Fruit fly (Drosophila melanogaster) whole organism, prepupa: Measurements from ENCODE around the gene CG15544.

Source experiments
- Blimp-1 ChIP-seq: fragments of 200-800 bp; sonication (Bioruptor generic); optimal IDR thresholded peaks from 3 replicates; lab custom pipeline; 2017; ENCODE audit warnings: missing biosample characterization, missing genetic modification characterization, mild to moderate bottlenecking, moderate library complexity, missing genetic modification reagents
- CG10631 ChIP-seq: fragments of 200-800 bp; sonication (Bioruptor generic); optimal IDR thresholded peaks from 2 replicates; lab custom pipeline; 2016; ENCODE audit warnings: missing biosample characterization, missing genetic modification characterization
- CG11762 ChIP-seq: fragments of 200-800 bp; sonication (Bioruptor generic); optimal IDR thresholded peaks from 3 replicates; lab custom pipeline; 2016; ENCODE audit warnings: missing biosample characterization, missing genetic modification characterization; ENCODE audit not compliant: insufficient read depth
- CG16779 ChIP-seq: fragments of 200-800 bp; sonication (Bioruptor generic); optimal IDR thresholded peaks from 3 replicates; lab custom pipeline; 2017; ENCODE audit warnings: missing biosample characterization, mild to moderate bottlenecking, missing genetic modification characterization
- CG3919 ChIP-seq: fragments of 200-800 bp; sonication (Bioruptor generic); optimal IDR thresholded peaks from 3 replicates; lab custom pipeline; 2016; ENCODE audit warnings: missing biosample characterization, missing genetic modification characterization
- CG4318 ChIP-seq: fragments of 200-800 bp; sonication (Bioruptor generic); optimal IDR thresholded peaks from 3 replicates; lab custom pipeline; 2017; ENCODE audit warnings: missing biosample characterization, mild to moderate bottlenecking, missing genetic modification characterization
- CG6163 ChIP-seq: fragments of 200-800 bp; sonication (Bioruptor generic); IDR thresholded peaks from 3 replicates; pipeline ENCODE4 v1.3.6; 2022; ENCODE audit warnings: missing biosample characterization, missing genetic modification characterization
- CG6276 ChIP-seq: fragments of 200-800 bp; sonication (Bioruptor generic); optimal IDR thresholded peaks from 2 replicates; lab custom pipeline; 2017; ENCODE audit warnings: missing biosample characterization, mild to moderate bottlenecking, missing genetic modification characterization
- CG6808 ChIP-seq: fragments of 200-800 bp; sonication (Bioruptor generic); optimal IDR thresholded peaks from 3 replicates; lab custom pipeline; 2017; ENCODE audit warnings: missing biosample characterization, missing genetic modification characterization, mild to moderate bottlenecking, moderate library complexity, missing genetic modification reagents
- CG6854 ChIP-seq: fragments of 200-800 bp; sonication (Bioruptor generic); optimal IDR thresholded peaks from 2 replicates; lab custom pipeline; 2017; ENCODE audit warnings: missing biosample characterization, mild to moderate bottlenecking, missing genetic modification characterization
- CG7368 ChIP-seq: fragments of 200-800 bp; sonication (Bioruptor generic); optimal IDR thresholded peaks from 3 replicates; lab custom pipeline; 2016; ENCODE audit warnings: missing biosample characterization, missing genetic modification characterization
- CG8119 ChIP-seq: fragments of 200-800 bp; sonication (Bioruptor generic); IDR thresholded peaks from 3 replicates; pipeline ENCODE4 v1.3.6; 2022; ENCODE audit warnings: missing biosample characterization, missing genetic modification characterization
- CG9139 ChIP-seq: fragments of 200-800 bp; sonication (Bioruptor generic); optimal IDR thresholded peaks from 3 replicates; lab custom pipeline; 2017; ENCODE audit warnings: missing biosample characterization, mild to moderate bottlenecking, missing genetic modification characterization
- Eip75B ChIP-seq: fragments of 200-800 bp; sonication (Bioruptor generic); optimal IDR thresholded peaks from 3 replicates; lab custom pipeline; 2016; ENCODE audit warnings: missing biosample characterization, missing genetic modification characterization
- Eip78C ChIP-seq: fragments of 200-800 bp; sonication (Bioruptor generic); peaks from one replicate; lab custom pipeline; 2016; ENCODE audit warnings: missing biosample characterization, missing genetic modification characterization
- Ets21C ChIP-seq: fragments of 200-800 bp; sonication (Bioruptor generic); optimal IDR thresholded peaks from 3 replicates; lab custom pipeline; 2016; ENCODE audit warnings: missing biosample characterization, missing genetic modification characterization
- Gug ChIP-seq: fragments of 200-800 bp; sonication (Bioruptor generic); IDR thresholded peaks from 2 replicates; pipeline ENCODE4 v1.3.6; 2022; ENCODE audit warnings: missing biosample characterization, missing genetic modification characterization
- Hr38 ChIP-seq: sonication (Bioruptor generic); optimal IDR thresholded peaks from 2 replicates; lab custom pipeline; 2016; ENCODE audit warnings: missing biosample characterization, missing genetic modification characterization
- Hr39 ChIP-seq: fragments of 200-800 bp; sonication (Bioruptor generic); optimal IDR thresholded peaks from 2 replicates; lab custom pipeline; 2016; ENCODE audit warnings: missing biosample characterization, missing genetic modification characterization
- Hr4 ChIP-seq: fragments of 200-800 bp; sonication (Bioruptor generic); optimal IDR thresholded peaks from 3 replicates; lab custom pipeline; 2016; ENCODE audit warnings: missing biosample characterization, missing genetic modification characterization
- Smox ChIP-seq: fragments of 200-800 bp; sonication (Bioruptor generic); optimal IDR thresholded peaks from 3 replicates; lab custom pipeline; 2016; ENCODE audit warnings: missing biosample characterization, missing genetic modification characterization
- Sox102F ChIP-seq: fragments of 200-800 bp; sonication (Bioruptor generic); optimal IDR thresholded peaks from 2 replicates; lab custom pipeline; 2016; ENCODE audit warnings: missing biosample characterization, mild to moderate bottlenecking, missing genetic modification characterization
- Sox14 ChIP-seq: fragments of 200-800 bp; sonication (Bioruptor generic); optimal IDR thresholded peaks from 3 replicates; lab custom pipeline; 2016; ENCODE audit warnings: missing biosample characterization, missing genetic modification characterization
- acj6 ChIP-seq: fragments of 200-800 bp; sonication (Bioruptor generic); optimal IDR thresholded peaks from 3 replicates; lab custom pipeline; 2016; ENCODE audit warnings: missing biosample characterization, missing genetic modification characterization
- dsx ChIP-seq: fragments of 200-800 bp; optimal IDR thresholded peaks from 3 replicates; lab custom pipeline; 2019; ENCODE audit warnings: missing biosample characterization, mild to moderate bottlenecking, missing genetic modification characterization, moderate library complexity; ENCODE audit not compliant: poor library complexity, severe bottlenecking
- esn ChIP-seq: fragments of 200-800 bp; sonication (Bioruptor generic); optimal IDR thresholded peaks from 2 replicates; lab custom pipeline; 2016; ENCODE audit warnings: missing biosample characterization, mild to moderate bottlenecking, missing genetic modification characterization, moderate library complexity
- fd85E ChIP-seq: fragments of 200-800 bp; sonication (Bioruptor generic); optimal IDR thresholded peaks from 3 replicates; lab custom pipeline; 2016; ENCODE audit warnings: missing biosample characterization, missing genetic modification characterization
- fkh ChIP-seq: fragments of 200-800 bp; sonication (Bioruptor generic); optimal IDR thresholded peaks from 3 replicates; lab custom pipeline; 2017; ENCODE audit warnings: missing biosample characterization, mild to moderate bottlenecking, missing genetic modification characterization, moderate library complexity
- net ChIP-seq: fragments of 200-800 bp; sonication (Bioruptor generic); optimal IDR thresholded peaks from 3 replicates; lab custom pipeline; 2016; ENCODE audit warnings: missing biosample characterization, missing genetic modification characterization
- pdm3 ChIP-seq: fragments of 200-800 bp; sonication (Bioruptor generic); optimal IDR thresholded peaks from 3 replicates; lab custom pipeline; 2016; ENCODE audit warnings: missing biosample characterization, missing genetic modification characterization
- salr ChIP-seq, 2 experiments: fragments of 200-800 bp; sonication (Bioruptor generic); optimal IDR thresholded peaks; 3 replicates each; lab custom pipeline; 2016 to 2018; ENCODE audit warnings: missing biosample characterization in 2 of 2, missing genetic modification characterization in 2 of 2, mild to moderate bottlenecking in 1 of 2
- spab ChIP-seq: fragments of 200-800 bp; sonication (Bioruptor generic); optimal IDR thresholded peaks from 2 replicates; lab custom pipeline; 2017; ENCODE audit warnings: missing biosample characterization, mild to moderate bottlenecking, missing genetic modification characterization, missing genetic modification reagents
- ss ChIP-seq, 2 experiments: fragments of 200-800 bp; sonication (Bioruptor generic); optimal IDR thresholded peaks; 2 replicates in 1 of 2; 3 replicates in 1 of 2; lab custom pipeline; 2017 to 2018; ENCODE audit warnings: mild to moderate bottlenecking in 2 of 2, missing biosample characterization in 2 of 2, missing genetic modification characterization in 2 of 2, moderate library complexity in 1 of 2
- svp ChIP-seq: fragments of 200-800 bp; sonication (Bioruptor generic); peaks from one replicate; lab custom pipeline; 2016; ENCODE audit warnings: missing biosample characterization, missing genetic modification characterization
- topi ChIP-seq: fragments of 200-800 bp; sonication (Bioruptor generic); optimal IDR thresholded peaks from 3 replicates; lab custom pipeline; 2016; ENCODE audit warnings: missing biosample characterization, missing genetic modification characterization
- vri ChIP-seq: fragments of 200-800 bp; sonication (Bioruptor generic); optimal IDR thresholded peaks from 3 replicates; lab custom pipeline; 2016; ENCODE audit warnings: missing biosample characterization, mild to moderate bottlenecking, missing genetic modification characterization

Gene CG15544

DNA sequence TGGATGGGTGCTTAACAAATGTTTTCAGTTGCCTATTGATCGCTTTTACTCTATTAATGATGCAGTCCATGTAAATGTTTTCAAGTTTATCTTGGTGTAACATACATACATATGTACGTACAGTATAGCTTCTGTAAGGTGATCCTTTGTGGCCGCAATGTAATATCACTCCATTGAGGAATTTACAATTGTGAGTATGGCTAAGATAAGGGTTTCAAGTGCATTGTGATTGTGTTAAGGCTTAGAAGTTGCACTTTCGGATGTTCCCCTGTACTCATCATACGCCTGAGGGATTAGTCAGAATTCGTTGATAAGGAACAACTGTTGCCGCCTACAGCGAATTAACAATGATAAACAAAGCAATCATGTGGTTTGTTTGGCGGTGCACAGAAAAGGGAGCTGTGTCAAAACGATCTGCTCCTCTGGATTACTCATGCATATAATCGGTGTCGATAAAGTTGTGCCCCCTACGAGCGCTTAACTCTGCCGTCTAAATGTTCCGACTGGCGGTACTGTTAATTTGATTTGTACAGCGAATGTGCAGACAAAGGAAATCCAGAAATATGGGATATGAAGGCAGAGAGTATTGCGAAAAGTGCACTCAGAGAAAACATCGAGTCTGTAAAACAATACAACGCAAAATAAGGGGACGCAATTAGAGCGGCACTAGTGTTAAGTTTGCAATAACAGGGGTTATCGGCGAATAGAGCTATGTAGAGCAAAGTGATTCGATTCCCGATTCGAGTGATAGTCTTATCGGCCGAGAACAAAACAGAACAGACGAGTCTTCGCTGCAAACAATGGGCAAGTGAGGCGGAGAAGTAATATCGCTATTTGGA lies 60.3 kb downstream of the CG15544 start (continued):
- peak; percentile 86 for TF ChIP-seq Smox (GFP tag; lab: Kevin White, UChicago)
- peak; percentile 79 for TF ChIP-seq CG10631 (GFP tag; lab: Kevin White, UChicago)
- TF ChIP-seq Eip75B (GFP tag; lab: Kevin White, UChicago) = peak; percentile 79
- peak; percentile 89 for TF ChIP-seq acj6 (GFP tag; lab: Kevin White, UChicago)
- peak; percentile 71 for TF ChIP-seq CG8119 (GFP tag; lab: Robert Waterston, UW)
- peak; percentile 93 for TF ChIP-seq Hr39 (GFP tag; lab: Kevin White, UChicago)
- peak; percentile 69 for TF ChIP-seq CG6276 (GFP tag; lab: Kevin White, UChicago)
- TF ChIP-seq CG6808 (GFP tag; lab: Kevin White, UChicago) = peak; percentile 50
- TF ChIP-seq svp (GFP tag; lab: Kevin White, UChicago) = peak; percentile 94
- peak in 1 of 2 experiments; percentile 71 for TF ChIP-seq ss (GFP tag; optimal IDR thresholded peaks at IDR 0.05; lab: Kevin White, UChicago)
- TF ChIP-seq spab = peak; percentile 57
- peak; percentile 33 to 73 for TF ChIP-seq salr (GFP tag; optimal IDR thresholded peaks at IDR 0.05; lab: Kevin White, UChicago)
- no peak for TF ChIP-seq fkh
- peak; percentile 93 for TF ChIP-seq Eip78C (GFP tag; lab: Kevin White, UChicago)
- TF ChIP-seq fd85E (GFP tag; lab: Kevin White, UChicago) = no peak
- no peak for TF ChIP-seq Hr38 (GFP tag; lab: Kevin White, UChicago)
- TF ChIP-seq CG4318 (GFP tag; lab: Kevin White, UChicago) = peak; percentile 60
- TF ChIP-seq topi (GFP tag; lab: Kevin White, UChicago) = peak; percentile 86
- peak; percentile 53 for TF ChIP-seq dsx (GFP tag; lab: Kevin White, UChicago)

DNA sequence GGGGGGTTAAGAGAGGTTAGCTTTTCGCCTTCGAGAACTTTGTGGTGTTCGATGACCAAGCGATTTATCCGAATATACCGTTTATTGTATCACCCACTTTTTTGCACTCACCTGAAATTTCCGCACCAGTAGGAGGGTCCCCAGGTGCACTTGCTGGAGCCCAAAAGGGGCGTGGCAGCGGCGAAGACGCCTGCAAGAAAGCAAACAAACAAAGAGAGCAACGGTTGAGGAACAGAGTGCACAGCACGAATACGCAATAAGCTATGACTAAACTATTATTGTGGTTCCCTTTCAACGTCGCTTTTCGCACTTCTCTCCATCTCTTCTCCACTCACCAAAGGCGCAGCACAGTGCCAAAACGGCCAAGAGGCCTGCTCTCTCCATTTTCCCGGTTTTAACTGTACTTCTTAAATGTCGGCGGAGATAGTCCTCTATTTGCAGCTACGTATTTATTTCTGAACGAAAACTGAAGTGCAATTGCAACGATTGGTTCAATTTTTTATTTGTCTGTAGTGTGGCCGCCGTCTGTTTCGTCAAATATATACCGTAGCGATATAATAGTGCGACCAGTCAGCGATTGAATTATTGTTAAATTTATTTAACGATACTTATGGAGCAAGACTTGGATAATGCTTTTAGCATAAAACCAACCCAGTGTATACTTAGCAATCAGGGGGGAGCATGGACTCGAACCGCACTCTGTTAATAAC lies 61.1 kb downstream of the CG15544 start, which contains the start of gene Sap-r:
Sap-r (minus strand) TSS at position 513 of the 710 bp plus-strand sequence.
- peak; percentile 28 for TF ChIP-seq vri (GFP tag; lab: Kevin White, UChicago)
- TF ChIP-seq CG10631 (GFP tag; lab: Kevin White, UChicago) = no peak
- TF ChIP-seq Ets21C (GFP tag; lab: Kevin White, UChicago) = no peak
- TF ChIP-seq net (GFP tag; lab: Kevin White, UChicago) = no peak
- peak; percentile 77 for TF ChIP-seq fkh
- TF ChIP-seq CG9139 = no peak
- no peak for TF ChIP-seq Gug (GFP tag; lab: Robert Waterston, UW)
- peak; percentile 6 for TF ChIP-seq topi (GFP tag; lab: Kevin White, UChicago)
- no peak for TF ChIP-seq Hr4 (GFP tag; lab: Kevin White, UChicago)
- TF ChIP-seq esn (GFP tag; lab: Kevin White, UChicago) = peak; percentile 22
- peak; percentile 32 for TF ChIP-seq CG3919 (GFP tag; lab: Kevin White, UChicago)
- TF ChIP-seq dsx (GFP tag; lab: Kevin White, UChicago) = no peak
- no peak for TF ChIP-seq CG11762 (GFP tag; lab: Kevin White, UChicago)
- TF ChIP-seq Eip75B (GFP tag; lab: Kevin White, UChicago) = peak; percentile 38
- no peak for TF ChIP-seq Sox102F (GFP tag; lab: Kevin White, UChicago)
- TF ChIP-seq ss (GFP tag; optimal IDR thresholded peaks at IDR 0.05; lab: Kevin White, UChicago) = peak; percentile 47 to 52
- TF ChIP-seq pdm3 = no peak
- TF ChIP-seq Smox (GFP tag; lab: Kevin White, UChicago) = peak; percentile 15
- TF ChIP-seq Sox14 (GFP tag; lab: Kevin White, UChicago) = no peak
- TF ChIP-seq CG7368 = no peak
- peak; percentile 70 for TF ChIP-seq Eip78C (GFP tag; lab: Kevin White, UChicago)
- TF ChIP-seq CG16779 (tag; lab: Kevin White, UChicago) = peak; percentile 22
- TF ChIP-seq Blimp-1 (GFP tag; lab: Kevin White, UChicago) = no peak
- no peak for TF ChIP-seq spab
- TF ChIP-seq svp (GFP tag; lab: Kevin White, UChicago) = peak; percentile 61
- TF ChIP-seq CG6854 (GFP tag; lab: Kevin White, UChicago) = peak; percentile 53
- peak; percentile 38; the same call in 2 of the 3 replicates for TF ChIP-seq CG6163
- TF ChIP-seq Hr38 (GFP tag; lab: Kevin White, UChicago) = no peak
